Fruit fly (Drosophila melanogaster) whole organism, prepupa: ENCODE results near the gene Bfc.
A peak's percentile ranks its signal among the peaks of the same experiment; 100 is the strongest.

Source experiments
- CG10631 ChIP-seq: fragments of 200-800 bp; sonication (Bioruptor generic); optimal IDR thresholded peaks from 2 replicates; lab custom pipeline; 2016; ENCODE audit warnings: missing biosample characterization, missing genetic modification characterization
- CG6163 ChIP-seq: fragments of 200-800 bp; sonication (Bioruptor generic); IDR thresholded peaks from 3 replicates; pipeline ENCODE4 v1.3.6; 2022; ENCODE audit warnings: missing biosample characterization, missing genetic modification characterization
- CG9139 ChIP-seq: fragments of 200-800 bp; sonication (Bioruptor generic); optimal IDR thresholded peaks from 3 replicates; lab custom pipeline; 2017; ENCODE audit warnings: missing biosample characterization, mild to moderate bottlenecking, missing genetic modification characterization
- Hr39 ChIP-seq: fragments of 200-800 bp; sonication (Bioruptor generic); optimal IDR thresholded peaks from 2 replicates; lab custom pipeline; 2016; ENCODE audit warnings: missing biosample characterization, missing genetic modification characterization
- Hr4 ChIP-seq: fragments of 200-800 bp; sonication (Bioruptor generic); optimal IDR thresholded peaks from 3 replicates; lab custom pipeline; 2016; ENCODE audit warnings: missing biosample characterization, missing genetic modification characterization
- Lpt ChIP-seq: fragments of 200-800 bp; sonication (Bioruptor generic); optimal IDR thresholded peaks from 3 replicates; lab custom pipeline; 2016; ENCODE audit warnings: missing biosample characterization, missing genetic modification characterization
- Sox102F ChIP-seq: fragments of 200-800 bp; sonication (Bioruptor generic); optimal IDR thresholded peaks from 2 replicates; lab custom pipeline; 2016; ENCODE audit warnings: missing biosample characterization, mild to moderate bottlenecking, missing genetic modification characterization
- acj6 ChIP-seq: fragments of 200-800 bp; sonication (Bioruptor generic); optimal IDR thresholded peaks from 3 replicates; lab custom pipeline; 2016; ENCODE audit warnings: missing biosample characterization, missing genetic modification characterization
- cyc ChIP-seq: fragments of 200-800 bp; sonication (Bioruptor generic); optimal IDR thresholded peaks from 3 replicates; lab custom pipeline; 2016; ENCODE audit warnings: missing biosample characterization, missing genetic modification characterization
- dac ChIP-seq: fragments of 200-800 bp; sonication (Bioruptor generic); optimal IDR thresholded peaks from 2 replicates; lab custom pipeline; 2017; ENCODE audit warnings: missing biosample characterization, mild to moderate bottlenecking, missing genetic modification characterization
- eg ChIP-seq: fragments of 200-800 bp; sonication (Bioruptor generic); IDR thresholded peaks from 3 replicates; pipeline ENCODE4 v1.3.6; 2022; ENCODE audit warnings: missing biosample characterization, missing genetic modification characterization
- esn ChIP-seq: fragments of 200-800 bp; sonication (Bioruptor generic); optimal IDR thresholded peaks from 2 replicates; lab custom pipeline; 2016; ENCODE audit warnings: missing biosample characterization, mild to moderate bottlenecking, missing genetic modification characterization, moderate library complexity
- svp ChIP-seq: fragments of 200-800 bp; sonication (Bioruptor generic); peaks from one replicate; lab custom pipeline; 2016; ENCODE audit warnings: missing biosample characterization, missing genetic modification characterization
- vri ChIP-seq: fragments of 200-800 bp; sonication (Bioruptor generic); optimal IDR thresholded peaks from 3 replicates; lab custom pipeline; 2016; ENCODE audit warnings: missing biosample characterization, mild to moderate bottlenecking, missing genetic modification characterization

dm6 chr3L:1202588-1203195 is 47.8 kb upstream of the Bfc start, which contains the start of gene meep:
- TF ChIP-seq acj6 (GFP tag; lab: Kevin White, UChicago) (no peak), eg (GFP tag; lab: Robert Waterston, UW) (no peak), Lpt (GFP tag; lab: Kevin White, UChicago) (no peak), Hr4 (GFP tag; lab: Kevin White, UChicago) (no peak), CG10631 (GFP tag; lab: Kevin White, UChicago) (no peak), dac (GFP tag; lab: Kevin White, UChicago) (no peak), svp (GFP tag; lab: Kevin White, UChicago) (peak; percentile 70), Sox102F (GFP tag; lab: Kevin White, UChicago) (no peak), CG9139 (no peak), vri (GFP tag; lab: Kevin White, UChicago) (no peak), Hr39 (GFP tag; lab: Kevin White, UChicago) (no peak), esn (GFP tag; lab: Kevin White, UChicago) (no peak), CG6163 (no peak), cyc (GFP tag; lab: Kevin White, UChicago) (no peak)
